Worm (Caenorhabditis elegans) whole organism, L1 larva: ENCODE results near the gene glc-4.

ENCODE experiments used
- C34B4.2 ChIP-seq: sonication (generic microtip); optimal IDR thresholded peaks from 2 replicates; lab custom pipeline; 2017; ENCODE audit warnings: mild to moderate bottlenecking, missing genetic modification characterization, missing compliant biosample characterization
- alr-1 ChIP-seq: fragments of 200-800 bp; sonication (Bioruptor generic); optimal IDR thresholded peaks from 2 replicates; lab custom pipeline; 2018; ENCODE audit warnings: borderline replicate concordance, mild to moderate bottlenecking, missing genetic modification characterization, missing compliant biosample characterization
- aly-2 ChIP-seq: fragments of 150-350 bp; optimal IDR thresholded peaks from 2 replicates; lab custom pipeline; 2014; ENCODE audit warnings: missing biosample characterization, missing genetic modification characterization
- ama-1 ChIP-seq: fragments of 150-350 bp; optimal IDR thresholded peaks from 2 replicates; lab custom pipeline; 2014
- blmp-1 ChIP-seq: fragments of 150-350 bp; optimal IDR thresholded peaks from 2 replicates; lab custom pipeline; 2014; ENCODE audit warnings: missing biosample characterization, missing genetic modification characterization
- ceh-63 ChIP-seq: fragments of 200-800 bp; sonication (Bioruptor generic); optimal IDR thresholded peaks from 2 replicates; lab custom pipeline; 2018; ENCODE audit warnings: mild to moderate bottlenecking, missing genetic modification characterization, missing compliant biosample characterization
- ceh-8 ChIP-seq: fragments of 200-800 bp; sonication (Bioruptor generic); optimal IDR thresholded peaks from 2 replicates; lab custom pipeline; 2018; ENCODE audit warnings: mild to moderate bottlenecking, missing genetic modification characterization, moderate library complexity, missing compliant biosample characterization
- ceh-82 ChIP-seq, 3 experiments: fragments of 150-350 bp in 1 of 3; sonication (generic microtip) in 2 of 3; optimal IDR thresholded peaks; 2 replicates each; lab custom pipeline; 2014 to 2017; ENCODE audit warnings: missing biosample characterization in 3 of 3, missing genetic modification characterization in 3 of 3
- ceh-90 ChIP-seq: sonication (generic microtip); optimal IDR thresholded peaks from 2 replicates; lab custom pipeline; 2016; ENCODE audit warnings: missing genetic modification characterization, missing compliant biosample characterization
- dpl-1 ChIP-seq, 3 experiments: fragments of 150-350 bp in 2 of 3; sonication (generic microtip) in 1 of 3; optimal IDR thresholded peaks; 2 replicates each; lab custom pipeline; 2014 to 2017; ENCODE audit warnings: missing biosample characterization in 3 of 3, missing genetic modification characterization in 3 of 3, missing genetic modification reagents in 3 of 3
- egl-13 ChIP-seq: sonication (generic microtip); optimal IDR thresholded peaks from 2 replicates; lab custom pipeline; 2016; ENCODE audit warnings: missing genotype, missing genetic modification reagents, missing genetic modification characterization, missing compliant biosample characterization
- elt-3 ChIP-seq, 6 experiments: fragments of 150-350 bp in 1 of 6; sonication (generic microtip); optimal IDR thresholded peaks; 2 replicates each; lab custom pipeline; 2017 to 2018; ENCODE audit warnings: missing biosample characterization in 6 of 6, missing genetic modification characterization in 6 of 6, inconsistent platforms in 1 of 6
- ets-5 ChIP-seq: fragments of 200-800 bp; sonication (Bioruptor generic); IDR thresholded peaks from 2 replicates; pipeline ENCODE4 v1.3.6; 2022; ENCODE audit warnings: missing genetic modification characterization, missing compliant biosample characterization
- fkh-10 ChIP-seq: sonication (generic microtip); optimal IDR thresholded peaks from 2 replicates; lab custom pipeline; 2017; ENCODE audit warnings: missing biosample characterization, missing genetic modification reagents, missing genetic modification characterization
- irx-1 ChIP-seq: sonication (generic microtip); optimal IDR thresholded peaks from 2 replicates; lab custom pipeline; 2016; ENCODE audit warnings: missing genetic modification characterization, missing compliant biosample characterization
- lin-14 ChIP-seq: fragments of 200-800 bp; sonication (Bioruptor generic); optimal IDR thresholded peaks from 2 replicates; lab custom pipeline; 2018; ENCODE audit warnings: mild to moderate bottlenecking, missing genetic modification characterization, moderate library complexity, missing compliant biosample characterization
- lin-15B ChIP-seq: fragments of 150-350 bp; sonication (generic microtip); optimal IDR thresholded peaks from 3 replicates; lab custom pipeline; 2014; ENCODE audit warnings: missing biosample characterization, missing genetic modification characterization
- lin-35 ChIP-seq, 2 experiments: fragments of 150-350 bp; optimal IDR thresholded peaks; 2 replicates each; lab custom pipeline; 2014; ENCODE audit warnings: missing biosample characterization in 2 of 2, missing genetic modification characterization in 2 of 2, missing genetic modification reagents in 2 of 2
- lin-39 ChIP-seq: fragments of 150-350 bp; optimal IDR thresholded peaks from 2 replicates; lab custom pipeline; 2014; ENCODE audit warnings: missing biosample characterization, missing genetic modification reagents, missing genetic modification characterization
- lir-3 ChIP-seq: sonication (generic microtip); optimal IDR thresholded peaks from 2 replicates; lab custom pipeline; 2016; ENCODE audit warnings: mild to moderate bottlenecking, missing genetic modification characterization, moderate library complexity, missing compliant biosample characterization; ENCODE audit not compliant: poor library complexity
- mdl-1 ChIP-seq, 2 experiments: fragments of 150-350 bp; optimal IDR thresholded peaks; 2 replicates each; lab custom pipeline; 2014 to 2017; ENCODE audit warnings: missing biosample characterization in 2 of 2, missing genetic modification characterization in 2 of 2, inconsistent platforms in 1 of 2
- nhr-11 ChIP-seq: fragments of 150-350 bp; optimal IDR thresholded peaks from 2 replicates; lab custom pipeline; 2014; ENCODE audit warnings: missing biosample characterization, missing genetic modification characterization
- nhr-19 ChIP-seq: fragments of 200-800 bp; sonication (Bioruptor generic); conservative IDR thresholded peaks from 2 replicates; pipeline ENCODE4 v1.3.6; 2022; ENCODE audit warnings: missing genetic modification characterization, missing compliant biosample characterization
- nhr-20 ChIP-seq: sonication (generic microtip); optimal IDR thresholded peaks from 2 replicates; lab custom pipeline; 2016; ENCODE audit warnings: mild to moderate bottlenecking, missing genetic modification characterization, missing compliant biosample characterization
- nhr-28 ChIP-seq: fragments of 150-350 bp; optimal IDR thresholded peaks from 2 replicates; lab custom pipeline; 2014; ENCODE audit warnings: missing biosample characterization, missing genetic modification characterization
- nhr-47 ChIP-seq: sonication (generic microtip); optimal IDR thresholded peaks from 2 replicates; lab custom pipeline; 2016; ENCODE audit warnings: mild to moderate bottlenecking, missing genetic modification characterization, moderate library complexity, missing compliant biosample characterization
- nhr-71 ChIP-seq: sonication (generic microtip); optimal IDR thresholded peaks from 2 replicates; lab custom pipeline; 2016; ENCODE audit warnings: mild to moderate bottlenecking, missing genetic modification characterization, moderate library complexity, missing compliant biosample characterization
- nhr-76 ChIP-seq: sonication (generic microtip); optimal IDR thresholded peaks from 2 replicates; lab custom pipeline; 2017; ENCODE audit warnings: missing biosample characterization, missing genetic modification characterization
- nhr-77 ChIP-seq: fragments of 150-350 bp; optimal IDR thresholded peaks from 2 replicates; lab custom pipeline; 2014; ENCODE audit warnings: missing biosample characterization, missing genetic modification characterization
- nhr-85 ChIP-seq: sonication (generic microtip); peaks from one replicate; lab custom pipeline; 2016; ENCODE audit warnings: missing genetic modification characterization, inconsistent platforms, missing compliant biosample characterization
- rnt-1 ChIP-seq: sonication (generic microtip); optimal IDR thresholded peaks from 2 replicates; lab custom pipeline; 2016; ENCODE audit warnings: mild to moderate bottlenecking, missing genetic modification characterization, moderate library complexity, missing compliant biosample characterization
- snpc-4 ChIP-seq: fragments of 150-350 bp; optimal IDR thresholded peaks from 2 replicates; lab custom pipeline; 2014; ENCODE audit warnings: missing biosample characterization, missing genetic modification characterization
- sptf-1 ChIP-seq: fragments of 150-350 bp; optimal IDR thresholded peaks from 2 replicates; lab custom pipeline; 2014; ENCODE audit warnings: missing biosample characterization, missing genetic modification characterization
- sup-37 ChIP-seq: fragments of 200-800 bp; sonication (Bioruptor generic); optimal IDR thresholded peaks from 2 replicates; lab custom pipeline; 2018; ENCODE audit warnings: mild to moderate bottlenecking, missing genetic modification characterization, missing compliant biosample characterization
- tbx-2 ChIP-seq: sonication (generic microtip); optimal IDR thresholded peaks from 2 replicates; lab custom pipeline; 2016; ENCODE audit warnings: missing genetic modification characterization, missing compliant biosample characterization
- unc-130 ChIP-seq: fragments of 150-350 bp; optimal IDR thresholded peaks from 2 replicates; lab custom pipeline; 2017; ENCODE audit warnings: missing biosample characterization, missing genetic modification characterization, inconsistent platforms
- unc-62 ChIP-seq: fragments of 150-350 bp; optimal IDR thresholded peaks from 2 replicates; lab custom pipeline; 2014; ENCODE audit warnings: missing biosample characterization, missing genetic modification reagents, missing genetic modification characterization
- unc-98 ChIP-seq: fragments of 200-800 bp; sonication (Bioruptor generic); IDR thresholded peaks from 2 replicates; pipeline ENCODE4 v1.3.6; 2022; ENCODE audit warnings: missing genetic modification characterization, missing compliant biosample characterization
- vab-15 ChIP-seq: sonication (generic microtip); optimal IDR thresholded peaks from 2 replicates; lab custom pipeline; 2017; ENCODE audit warnings: missing genotype, mild to moderate bottlenecking, missing genetic modification characterization, missing compliant biosample characterization

The glc-4 gene

DNA sequence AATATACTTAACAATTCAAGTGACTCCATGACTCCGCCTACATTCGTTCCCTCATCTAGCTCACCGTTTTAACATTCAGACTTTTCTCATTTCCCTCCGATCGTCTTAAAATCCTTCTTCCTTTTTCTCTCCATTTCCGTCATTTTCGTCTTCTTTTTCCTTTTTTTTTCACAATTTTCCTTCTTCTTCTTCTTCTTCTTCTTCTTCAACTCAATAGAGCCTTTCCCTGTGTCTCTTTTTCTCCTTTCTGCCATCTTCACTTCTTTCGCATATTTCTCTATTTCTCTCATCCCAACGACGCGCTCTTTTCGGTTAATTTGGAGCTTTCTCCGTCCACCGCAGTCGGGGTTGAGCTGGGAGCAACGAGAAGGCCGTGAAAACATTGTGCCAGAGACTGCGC lies 7.9 kb upstream of the glc-4 start (continued):
- TF ChIP-seq vab-15 (tag; lab: Kevin White, UChicago) (no peak), C34B4.2 (tag; lab: Kevin White, UChicago) (no peak), ceh-82 (tag; optimal IDR thresholded peaks at IDR 0.05; lab: Kevin White, UChicago) (peak in 1 of 3 experiments; percentile 37), nhr-28 (no peak), nhr-47 (peak; percentile 41)
- TF ChIP-seq, all 84 proteins: peak for 16

DNA sequence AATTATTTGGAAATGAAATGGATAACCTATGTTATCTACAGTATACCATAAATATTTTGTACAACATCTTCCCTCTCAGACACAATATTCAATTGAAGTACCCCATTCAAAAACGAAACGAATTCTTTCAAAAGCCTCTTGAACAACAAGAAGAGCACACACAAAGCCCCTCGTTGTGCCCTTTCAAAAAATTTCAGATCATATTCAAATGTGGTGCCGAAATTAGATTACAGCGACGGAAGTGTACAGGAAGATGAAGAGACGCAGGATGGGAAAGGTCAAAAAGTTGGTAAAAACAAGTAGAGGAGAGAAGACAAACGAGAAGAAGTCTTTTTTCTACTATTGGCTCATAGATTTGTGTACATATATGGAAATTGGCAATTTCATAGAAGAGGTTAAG lies 1.4 kb upstream of the glc-4 start:
- no peak for TF ChIP-seq nhr-11 (tag; lab: Kevin White, UChicago)
- no peak for TF ChIP-seq egl-13 (tag; lab: Kevin White, UChicago)
- no peak for TF ChIP-seq sptf-1
- no peak for TF ChIP-seq tbx-2 (tag; lab: Kevin White, UChicago)
- TF ChIP-seq ceh-90 (tag; lab: Kevin White, UChicago) = no peak
- TF ChIP-seq fkh-10 (GFP tag; lab: Kevin White, UChicago) = peak; percentile 59
- no peak for TF ChIP-seq lin-15B (tag; lab: Kevin White, UChicago)
- no peak for TF ChIP-seq unc-62 (GFP tag; lab: Kevin White, UChicago)
- TF ChIP-seq nhr-47 = peak; percentile 11
- TF ChIP-seq lin-35 (GFP tag; optimal IDR thresholded peaks at IDR 0.05; lab: Kevin White, UChicago) = no peak
- TF ChIP-seq sup-37 = no peak
- TF ChIP-seq ama-1 (lab: Kevin White, UChicago) = no peak
- TF ChIP-seq unc-98 (GFP tag; lab: Robert Waterston, UW) = no peak
- peak; percentile 58 for TF ChIP-seq ceh-8 (GFP tag; lab: Kevin White, UChicago)

DNA sequence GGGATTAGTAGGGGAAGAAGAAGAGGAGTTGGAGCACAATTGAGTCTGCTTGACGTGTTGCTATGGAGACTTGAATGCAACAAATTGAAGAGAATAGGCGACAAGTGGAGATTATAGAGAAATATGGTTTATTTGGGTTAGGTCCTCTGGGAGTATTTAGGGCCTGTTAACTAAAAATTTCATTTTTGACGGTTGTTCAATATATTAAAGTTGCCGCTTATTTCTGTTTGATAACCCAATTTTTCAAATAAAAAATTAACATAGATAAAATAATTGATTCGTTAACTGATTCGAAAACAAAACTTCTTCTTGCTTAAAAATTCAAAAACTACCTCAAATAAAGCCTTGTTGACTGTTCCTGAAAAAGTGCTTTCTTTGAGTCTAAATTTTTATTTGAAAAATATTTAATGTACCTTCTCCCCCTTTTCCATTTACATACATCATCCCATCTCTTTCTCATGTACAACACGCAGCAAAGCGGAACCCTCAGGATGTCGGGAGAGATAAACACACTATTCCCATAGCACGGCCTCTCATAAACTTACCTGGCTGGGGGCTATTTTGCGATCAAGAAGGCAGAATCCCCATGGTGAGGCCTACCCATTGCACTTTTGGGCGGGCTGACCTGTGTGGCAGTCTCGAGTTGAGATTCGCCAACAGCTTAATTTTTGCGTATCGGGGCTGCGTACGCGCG lies 3.3 kb downstream of the glc-4 start, which contains the start of gene dyf-13:
Gene dyf-13 (minus strand): TSS at position 51 of the 694 bp plus-strand sequence.
- no peak for TF ChIP-seq nhr-85 (tag; lab: Kevin White, UChicago)
- TF ChIP-seq unc-98 (GFP tag; lab: Robert Waterston, UW) = no peak
- no peak for TF ChIP-seq mdl-1 (tag; optimal IDR thresholded peaks at IDR 0.05; lab: Kevin White, UChicago)
- TF ChIP-seq lin-15B (tag; lab: Kevin White, UChicago) = no peak
- TF ChIP-seq C34B4.2 (tag; lab: Kevin White, UChicago) = no peak
- TF ChIP-seq nhr-11 (tag; lab: Kevin White, UChicago) = no peak
- no peak for TF ChIP-seq alr-1
- no peak for TF ChIP-seq blmp-1 (tag; lab: Kevin White, UChicago)
- TF ChIP-seq elt-3 (tag; optimal IDR thresholded peaks at IDR 0.05; lab: Kevin White, UChicago) = no peak
- TF ChIP-seq dpl-1 (GFP tag; optimal IDR thresholded peaks at IDR 0.05; lab: Kevin White, UChicago) = no peak
- TF ChIP-seq snpc-4 (tag; lab: Kevin White, UChicago) = no peak
- TF ChIP-seq ceh-63 (GFP tag; lab: Kevin White, UChicago) = no peak
- TF ChIP-seq lin-14 (GFP tag; lab: Kevin White, UChicago) = no peak
- no peak for TF ChIP-seq aly-2
- TF ChIP-seq irx-1 (tag; lab: Kevin White, UChicago) = no peak
- no peak for TF ChIP-seq sptf-1
- TF ChIP-seq unc-130 (tag; lab: Kevin White, UChicago) = no peak

- TF ChIP-seq rnt-1 (tag; lab: Kevin White, UChicago) (no peak), lir-3 (tag; lab: Kevin White, UChicago) (no peak), lin-39 (tag; lab: Kevin White, UChicago) (no peak), nhr-71 (tag; lab: Kevin White, UChicago) (no peak), irx-1 (tag; lab: Kevin White, UChicago) (no peak), nhr-77 (no peak), ets-5 (GFP tag; lab: Robert Waterston, UW) (no peak), nhr-76 (tag; lab: Kevin White, UChicago) (no peak), nhr-19 (no peak), nhr-20 (tag; lab: Kevin White, UChicago) (no peak), alr-1 (no peak)
These were observed 6.0 kb downstream of the glc-4 start, which contains the start of gene col-36 for ce11 chrII:7168712-7169111. TSS of gene col-36 (minus strand) at chrII:7168812.
